Fruit fly (Drosophila melanogaster): Measurements from ENCODE around the gene CG15167.
A peak's percentile ranks its signal among the peaks of the same experiment; 100 is the strongest.

The CG15167 gene

dm6 chr2L:18705617-18706046 is 34.5 kb upstream of the CG15167 start, which contains the start of gene Jwa (continued):
- TF ChIP-seq Hmx (GFP tag; optimal IDR thresholded peaks at IDR 0.05): peak; percentile 81
- TF ChIP-seq CG2889 (GFP tag; IDR thresholded peaks at IDR 0.05): peak; percentile 93
- peak; percentile 82 for TF ChIP-seq CG11504 (tag; optimal IDR thresholded peaks at IDR 0.05)
- peak; percentile 98 for TF ChIP-seq Hr3 (GFP tag; optimal IDR thresholded peaks at IDR 0.05)
- TF ChIP-seq lov (optimal IDR thresholded peaks at IDR 0.05): no peak
- TF ChIP-seq lov (GFP tag; IDR thresholded peaks at IDR 0.05): peak; percentile 83; the same call in 2 of the 3 replicates
- TF ChIP-seq Dek (tag; optimal IDR thresholded peaks at IDR 0.05): peak; percentile 95
- peak; percentile 93 for TF ChIP-seq mam (GFP tag; optimal IDR thresholded peaks at IDR 0.05)
- peak; percentile 65 for TF ChIP-seq Hey (tag; optimal IDR thresholded peaks at IDR 0.05)
- peak; percentile 85 for TF ChIP-seq dimm (GFP tag; IDR thresholded peaks at IDR 0.05)
- peak; percentile 80 for TF ChIP-seq ab (GFP tag; optimal IDR thresholded peaks at IDR 0.05)
- peak; percentile 97 for TF ChIP-seq amos (GFP tag; IDR thresholded peaks at IDR 0.05; ENCODE audit: partially characterized antibody)
- TF ChIP-seq CG12942 (GFP tag; optimal IDR thresholded peaks at IDR 0.05): peak; percentile 98
- TF ChIP-seq CG16863 (GFP tag; optimal IDR thresholded peaks at IDR 0.05): peak; percentile 84
- TF ChIP-seq btn (GFP tag; optimal IDR thresholded peaks at IDR 0.05): peak; percentile 31
- TF ChIP-seq HHEX (GFP tag; optimal IDR thresholded peaks at IDR 0.05): peak; percentile 67
- peak; percentile 89 for TF ChIP-seq nmo (GFP tag; optimal IDR thresholded peaks at IDR 0.05)
- TF ChIP-seq sens (GFP tag): peak; percentile 97
- peak; percentile 97 for TF ChIP-seq lbe (GFP tag; optimal IDR thresholded peaks at IDR 0.05)
- peak; percentile 80 for TF ChIP-seq wor (GFP tag; IDR thresholded peaks at IDR 0.05)
- TF ChIP-seq CG6791 (GFP tag; IDR thresholded peaks at IDR 0.05; ENCODE audit: partially characterized antibody): peak; percentile 97
- TF ChIP-seq CG10959 (GFP tag; IDR thresholded peaks at IDR 0.05): peak; percentile 82
- TF ChIP-seq ro (GFP tag; IDR thresholded peaks at IDR 0.05): peak; percentile 70
- peak; percentile 95 for TF ChIP-seq nerfin-2 (GFP tag; IDR thresholded peaks at IDR 0.05; ENCODE audit: partially characterized antibody)
- peak; percentile 94 for TF ChIP-seq Ptx1 (GFP tag; IDR thresholded peaks at IDR 0.05)
- TF ChIP-seq CG16779 (GFP tag; IDR thresholded peaks at IDR 0.05): peak; percentile 64
- TF ChIP-seq schlank (tag; optimal IDR thresholded peaks at IDR 0.05): peak; percentile 72
- TF ChIP-seq Fer3 (tag; optimal IDR thresholded peaks at IDR 0.05): peak; percentile 80
- peak; percentile 77 for TF ChIP-seq zen (tag; optimal IDR thresholded peaks at IDR 0.05)
- TF ChIP-seq CG7928 (GFP tag; optimal IDR thresholded peaks at IDR 0.05): peak; percentile 44
- TF ChIP-seq CG10147 (GFP tag; optimal IDR thresholded peaks at IDR 0.05): peak; percentile 53
- TF ChIP-seq H15 (GFP tag; IDR thresholded peaks at IDR 0.05): peak; percentile 88
- TF ChIP-seq oc (tag; optimal IDR thresholded peaks at IDR 0.05): no peak
- TF ChIP-seq Neu2 (GFP tag; optimal IDR thresholded peaks at IDR 0.05; ENCODE audit: borderline replicate concordance): peak; percentile 61
- TF ChIP-seq crc (GFP tag; optimal IDR thresholded peaks at IDR 0.05): peak; percentile 79
- peak; percentile 81 for TF ChIP-seq CG2116 (GFP tag; optimal IDR thresholded peaks at IDR 0.05)
- TF ChIP-seq CG13775 (GFP tag; optimal IDR thresholded peaks at IDR 0.05): peak; percentile 97
- TF ChIP-seq crol (GFP tag; IDR thresholded peaks at IDR 0.05): peak; percentile 43
- TF ChIP-seq onecut (GFP tag; IDR thresholded peaks at IDR 0.05): peak; percentile 62
- peak; percentile 94 for TF ChIP-seq CG10543 (GFP tag; optimal IDR thresholded peaks at IDR 0.05)
- peak; percentile 77 for TF ChIP-seq Ets97D (GFP tag; optimal IDR thresholded peaks at IDR 0.05)
- peak; percentile 46 for TF ChIP-seq Jarid2 (GFP tag; optimal IDR thresholded peaks at IDR 0.05)
- TF ChIP-seq CG11456 (GFP tag; IDR thresholded peaks at IDR 0.05): peak; percentile 90
- peak; percentile 85 for TF ChIP-seq CG30020 (tag; optimal IDR thresholded peaks at IDR 0.05)
- peak; percentile 75 for TF ChIP-seq Elba2 (GFP tag; optimal IDR thresholded peaks at IDR 0.05)
- no peak for TF ChIP-seq CG31365 (tag; optimal IDR thresholded peaks at IDR 0.05)
- peak; percentile 100 for TF ChIP-seq CG14860 (GFP tag; IDR thresholded peaks at IDR 0.05; ENCODE audit: partially characterized antibody)
- peak; percentile 93 for TF ChIP-seq vvl (GFP tag; IDR thresholded peaks at IDR 0.05)
- peak; percentile 78 for TF ChIP-seq bcd (GFP tag; optimal IDR thresholded peaks at IDR 0.05)
- TF ChIP-seq CG34422 (GFP tag; IDR thresholded peaks at IDR 0.05): peak; percentile 93
